Fruit fly (Drosophila melanogaster): ENCODE results near the gene eys.

dm6 chr2L:2357228-2357656 lies 45.8 kb downstream of the eys start, which contains the start of gene CG9967:
- TF ChIP-seq CTCF (optimal IDR thresholded peaks at IDR 0.05) (no peak), CG8478 (optimal IDR thresholded peaks at IDR 0.05) (no peak)

All from S2 (cell line).